Worm (Caenorhabditis elegans): ENCODE data around the gene mog-5.

DNA sequence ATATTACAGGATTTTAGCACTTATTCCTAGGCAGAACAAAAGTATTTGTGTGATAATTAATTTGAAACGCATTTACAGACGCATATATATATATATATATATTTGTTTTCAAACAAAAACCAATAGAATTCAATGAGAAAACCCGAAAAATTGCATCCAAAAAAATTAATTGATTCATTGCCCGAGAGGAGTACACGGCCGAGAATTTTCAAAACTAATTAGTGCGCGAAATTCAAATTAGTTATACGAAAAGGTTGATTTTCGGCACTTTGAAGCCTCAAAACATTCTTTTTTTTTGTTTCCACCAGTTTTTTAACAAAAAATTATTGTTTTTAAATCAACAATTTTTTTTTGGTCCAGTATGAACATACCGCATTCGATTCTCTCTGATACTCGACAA, 7.9 kb upstream of the mog-5 start:
- no peak for TF ChIP-seq fos-1 (tag; optimal IDR thresholded peaks at IDR 0.05)
- no peak for TF ChIP-seq lin-39 (tag; optimal IDR thresholded peaks at IDR 0.05)
- TF ChIP-seq lsy-2 (tag; optimal IDR thresholded peaks at IDR 0.05): no peak
